Fruit fly (Drosophila melanogaster): ENCODE data around the gene CG12541.

The CG12541 gene

DNA sequence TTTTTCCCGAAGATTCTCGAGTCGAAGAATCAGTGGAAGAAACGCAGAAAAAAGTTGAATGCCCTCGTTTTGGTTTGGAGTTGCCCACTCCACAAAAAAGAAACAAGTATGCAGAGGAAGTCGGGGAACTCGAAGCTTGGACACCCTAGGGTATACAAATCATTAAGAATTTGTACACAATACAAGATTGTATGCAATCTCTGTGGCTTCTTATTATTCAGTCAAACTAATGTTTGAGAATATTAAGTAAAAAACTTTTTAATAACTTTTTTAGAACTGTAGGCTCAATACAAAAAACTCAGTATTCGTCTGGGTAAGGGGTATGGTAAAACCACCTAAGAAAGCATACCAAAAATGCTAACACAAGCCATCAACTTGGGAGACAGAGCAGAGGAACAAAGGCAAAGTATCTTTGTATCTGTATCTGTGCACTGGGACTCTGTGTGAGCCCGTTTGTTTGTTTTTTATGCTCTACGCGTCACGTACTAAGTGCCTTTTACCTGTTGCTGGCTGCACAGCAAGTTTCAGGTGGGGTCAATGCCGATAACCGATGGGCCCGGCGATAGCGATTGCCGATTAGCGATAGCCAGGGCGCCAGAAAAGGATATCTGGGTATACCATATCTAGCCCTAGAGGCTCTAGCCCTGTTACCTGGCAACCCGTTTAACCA lies 80.5 kb downstream of the CG12541 start (continued):
- TF ChIP-seq Sox102F (GFP tag; optimal IDR thresholded peaks at IDR 0.05) (peak; percentile 77), CG9437 (GFP tag; optimal IDR thresholded peaks at IDR 0.05) (peak; percentile 63), dati (GFP tag; IDR thresholded peaks at IDR 0.05) (no peak), nom (GFP tag; optimal IDR thresholded peaks at IDR 0.05) (peak; percentile 32), D19A (tag; optimal IDR thresholded peaks at IDR 0.05) (peak; percentile 92), CG13775 (GFP tag; optimal IDR thresholded peaks at IDR 0.05) (peak; percentile 71), Poxn (GFP tag; IDR thresholded peaks at IDR 0.05) (no peak), Hmr (GFP tag; optimal IDR thresholded peaks at IDR 0.05) (peak; percentile 51), Oli (tag; optimal IDR thresholded peaks at IDR 0.05) (peak; percentile 82), CG30431 (GFP tag; optimal IDR thresholded peaks at IDR 0.05) (peak; percentile 67), CG4328 (GFP tag; optimal IDR thresholded peaks at IDR 0.05) (no peak), row (GFP tag; IDR thresholded peaks at IDR 0.05) (peak; percentile 90), schlank (tag; optimal IDR thresholded peaks at IDR 0.05) (no peak), pan (optimal IDR thresholded peaks at IDR 0.05) (peak in 1 of 2 experiments; percentile 15), pan (GFP tag; optimal IDR thresholded peaks at IDR 0.05 in 1 of 2, IDR thresholded peaks at IDR 0.05 in 1 of 2) (peak in 1 of 2 experiments; percentile 66), lov (optimal IDR thresholded peaks at IDR 0.05) (no peak), lov (GFP tag; IDR thresholded peaks at IDR 0.05) (peak; percentile 79; the same call in 2 of the 3 replicates), gsb (GFP tag; IDR thresholded peaks at IDR 0.05) (no peak), Drgx (GFP tag; IDR thresholded peaks at IDR 0.05) (peak; percentile 72), CG10543 (GFP tag; optimal IDR thresholded peaks at IDR 0.05) (no peak), Hand (GFP tag; optimal IDR thresholded peaks at IDR 0.05) (peak; percentile 7), trh (GFP tag; optimal IDR thresholded peaks at IDR 0.05) (peak; percentile 21), CG6689 (GFP tag; IDR thresholded peaks at IDR 0.05) (peak; percentile 77), CG12071 (GFP tag; optimal IDR thresholded peaks at IDR 0.05) (no peak), caup (GFP tag; optimal IDR thresholded peaks at IDR 0.05; ENCODE audit: severe bottlenecking) (no peak), CG8089 (GFP tag; optimal IDR thresholded peaks at IDR 0.05) (peak; percentile 81), CG16779 (GFP tag; IDR thresholded peaks at IDR 0.05) (no peak), CG33557 (GFP tag; optimal IDR thresholded peaks at IDR 0.05) (peak; percentile 84), croc (GFP tag; conservative IDR thresholded peaks at IDR 0.05) (peak; percentile 83), CG4424 (GFP tag; optimal IDR thresholded peaks at IDR 0.05) (peak; percentile 81), CG2129 (GFP tag; IDR thresholded peaks at IDR 0.05; ENCODE audit: partially characterized antibody) (no peak), CG43689 (GFP tag; IDR thresholded peaks at IDR 0.05) (0 out of 2 replicates have a peak, but pooled peaks have one; percentile 7), wek (GFP tag; optimal IDR thresholded peaks at IDR 0.05) (no peak), luna (GFP tag; optimal IDR thresholded peaks at IDR 0.05) (no peak), lola (GFP tag; optimal IDR thresholded peaks at IDR 0.05) (peak in 1 of 3 experiments; percentile 91), ac (GFP tag; optimal IDR thresholded peaks at IDR 0.05) (no peak), sima (GFP tag; optimal IDR thresholded peaks at IDR 0.05) (no peak), CG8765 (GFP tag; IDR thresholded peaks at IDR 0.05) (peak; percentile 53; the same call in 1 of the 2 replicates), Dfd (GFP tag; optimal IDR thresholded peaks at IDR 0.05) (no peak), Side (GFP tag; optimal IDR thresholded peaks at IDR 0.05) (peak; percentile 83), CG12659 (GFP tag; optimal IDR thresholded peaks at IDR 0.05) (peak; percentile 58), CG3995 (GFP tag; optimal IDR thresholded peaks at IDR 0.05) (no peak), Hey (tag; optimal IDR thresholded peaks at IDR 0.05) (no peak), insv (GFP tag; optimal IDR thresholded peaks at IDR 0.05) (no peak), seq (GFP tag; IDR thresholded peaks at IDR 0.05) (peak; percentile 73), CG31224 (GFP tag; IDR thresholded peaks at IDR 0.05) (peak; percentile 54), zfh1 (GFP tag; IDR thresholded peaks at IDR 0.05) (peak; percentile 85), Scr (GFP tag; IDR thresholded peaks at IDR 0.05; ENCODE audit: partially characterized antibody) (peak; percentile 44; the same call in 1 of the 2 replicates), CG11695 (GFP tag; IDR thresholded peaks at IDR 0.05) (peak; percentile 48; the same call in 1 of the 3 replicates), Kr (GFP tag; optimal IDR thresholded peaks at IDR 0.05) (no peak)

Data from whole organism, embryonic.